Worm (Caenorhabditis elegans) whole organism, L4/young adult: ENCODE measurements around the gene trpa-1.

Experiments used
- W03F9.2 ChIP-seq: fragments of 150-350 bp; optimal IDR thresholded peaks from 2 replicates; lab custom pipeline; 2014; ENCODE audit warnings: missing biosample characterization, missing genetic modification characterization
- dao-5 ChIP-seq: sonication (generic microtip); optimal IDR thresholded peaks from 2 replicates; lab custom pipeline; 2016; ENCODE audit warnings: missing genotype, missing genetic modification characterization, moderate library complexity, missing compliant biosample characterization
- him-1 ChIP-seq: sonication (generic microtip); optimal IDR thresholded peaks from 2 replicates; lab custom pipeline; 2016; ENCODE audit warnings: missing genotype, missing genetic modification reagents, missing genetic modification characterization, missing compliant biosample characterization

DNA sequence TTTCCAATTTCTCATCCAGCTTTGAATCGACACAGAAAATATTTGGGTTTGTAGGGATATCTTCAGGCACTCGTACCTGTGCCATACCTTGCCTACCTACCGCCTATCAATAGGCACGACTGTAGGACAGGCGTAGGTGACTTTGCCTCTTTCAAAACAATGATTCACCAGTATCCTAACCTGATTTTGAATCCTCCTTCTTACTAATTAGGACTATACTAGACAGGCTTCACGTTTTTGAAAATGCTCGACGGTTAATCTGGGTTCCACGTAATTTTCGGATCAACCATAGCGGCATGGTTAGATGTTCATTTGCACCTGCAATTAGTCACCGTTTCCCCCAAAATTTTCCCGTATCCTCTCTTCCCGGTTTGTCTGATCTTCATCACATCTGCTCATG is 4.1 kb downstream of the trpa-1 start:
- no peak for TF ChIP-seq him-1 (tag; lab: Kevin White, UChicago)
- no peak for TF ChIP-seq dao-5 (tag; lab: Kevin White, UChicago)
- no peak for TF ChIP-seq W03F9.2 (tag; lab: Kevin White, UChicago)
